Fruit fly (Drosophila melanogaster) whole organism, embryonic: ENCODE measurements around the gene CG31922.

Source experiments
- Atf-2 ChIP-seq: fragments of 200-800 bp; sonication (Bioruptor generic); optimal IDR thresholded peaks from 2 replicates; lab custom pipeline; 2016; ENCODE audit warnings: missing biosample characterization, missing genetic modification characterization
- BEAF-32 ChIP-seq: fragments of 200-800 bp; sonication (Bioruptor generic); optimal IDR thresholded peaks from 3 replicates; lab custom pipeline; 2017; ENCODE audit warnings: missing biosample characterization, missing genetic modification characterization, mild to moderate bottlenecking, moderate library complexity, missing genetic modification reagents
- CG10209 ChIP-seq: fragments of 200-800 bp; sonication (Bioruptor generic); optimal IDR thresholded peaks from 3 replicates; lab custom pipeline; 2017; ENCODE audit warnings: missing biosample characterization, mild to moderate bottlenecking, missing genetic modification characterization, missing genetic modification reagents
- CG12744 ChIP-seq: fragments of 200-800 bp; sonication (Bioruptor generic); optimal IDR thresholded peaks from 2 replicates; lab custom pipeline; 2016; ENCODE audit warnings: missing biosample characterization, missing genetic modification characterization
- CG13624 ChIP-seq: fragments of 200-800 bp; sonication (Bioruptor generic); optimal IDR thresholded peaks from 2 replicates; lab custom pipeline; 2016; ENCODE audit warnings: missing biosample characterization, missing genetic modification characterization
- CG14014 ChIP-seq: fragments of 200-800 bp; sonication (Bioruptor generic); IDR thresholded peaks from 2 replicates; pipeline ENCODE4 v1.3.6; 2022; ENCODE audit warnings: missing biosample characterization, missing genetic modification characterization
- CG14965 ChIP-seq: fragments of 200-800 bp; sonication (Bioruptor generic); optimal IDR thresholded peaks from 2 replicates; lab custom pipeline; 2016; ENCODE audit warnings: missing biosample characterization, missing genetic modification characterization, borderline replicate concordance
- CG15269 ChIP-seq: fragments of 200-800 bp; sonication (Bioruptor generic); optimal IDR thresholded peaks from 2 replicates; lab custom pipeline; 2018; ENCODE audit warnings: missing biosample characterization, mild to moderate bottlenecking, missing genetic modification characterization, moderate library complexity
- CG15514 ChIP-seq: fragments of 200-800 bp; sonication (Bioruptor generic); optimal IDR thresholded peaks from 3 replicates; lab custom pipeline; 2017; ENCODE audit warnings: missing biosample characterization, missing genetic modification characterization, mild to moderate bottlenecking, moderate library complexity, missing genetic modification reagents
- CG17802 ChIP-seq: fragments of 200-800 bp; sonication (Bioruptor generic); optimal IDR thresholded peaks from 2 replicates; lab custom pipeline; 2018; ENCODE audit warnings: missing biosample characterization, mild to moderate bottlenecking, missing genetic modification characterization, moderate library complexity
- CG18262 ChIP-seq: fragments of 200-800 bp; optimal IDR thresholded peaks from 3 replicates; lab custom pipeline; 2019; ENCODE audit warnings: missing biosample characterization, mild to moderate bottlenecking, missing genetic modification characterization, moderate library complexity
- CG18599 ChIP-seq: fragments of 200-800 bp; sonication (Bioruptor generic); optimal IDR thresholded peaks from 3 replicates; lab custom pipeline; 2017; ENCODE audit warnings: missing biosample characterization, missing genetic modification characterization, mild to moderate bottlenecking, moderate library complexity, missing genetic modification reagents
- CG2199 ChIP-seq: fragments of 200-800 bp; sonication (Bioruptor generic); IDR thresholded peaks from 3 replicates; pipeline ENCODE4 v1.3.6; 2022; ENCODE audit warnings: missing biosample characterization, missing genetic modification characterization
- CG31224 ChIP-seq: fragments of 200-800 bp; sonication (Bioruptor generic); IDR thresholded peaks from 2 replicates; pipeline ENCODE4 v1.3.6; 2022; ENCODE audit warnings: missing biosample characterization, missing genetic modification characterization
- CG31388 ChIP-seq: fragments of 200-800 bp; sonication (Bioruptor generic); optimal IDR thresholded peaks from 2 replicates; lab custom pipeline; 2016; ENCODE audit warnings: missing biosample characterization, missing genetic modification characterization
- CG3163 ChIP-seq: fragments of 200-800 bp; sonication (Bioruptor generic); optimal IDR thresholded peaks from 3 replicates; lab custom pipeline; 2016; ENCODE audit warnings: missing biosample characterization, missing genetic modification characterization
- CG32532 ChIP-seq: fragments of 200-800 bp; sonication (Bioruptor generic); IDR thresholded peaks from 2 replicates; pipeline ENCODE4 v1.3.6; 2022; ENCODE audit warnings: missing biosample characterization, missing genetic modification characterization
- CG4360 ChIP-seq: fragments of 200-800 bp; sonication (Bioruptor generic); IDR thresholded peaks from 2 replicates; pipeline ENCODE4 v1.3.6; 2022; ENCODE audit warnings: missing biosample characterization, missing genetic modification characterization
- CG4617 ChIP-seq: fragments of 200-800 bp; sonication (Bioruptor generic); optimal IDR thresholded peaks from 3 replicates; lab custom pipeline; 2016; ENCODE audit warnings: missing biosample characterization, missing genetic modification characterization, borderline replicate concordance
- CG6254 ChIP-seq: fragments of 200-800 bp; sonication (Bioruptor generic); optimal IDR thresholded peaks from 3 replicates; lab custom pipeline; 2017; ENCODE audit warnings: mild to moderate bottlenecking, missing biosample characterization, missing genetic modification reagents, missing genetic modification characterization
- CG7357 ChIP-seq: fragments of 200-800 bp; sonication (Bioruptor generic); IDR thresholded peaks from 3 replicates; pipeline ENCODE4 v1.3.6; 2022; ENCODE audit warnings: missing biosample characterization, missing genetic modification characterization
- CG7745 ChIP-seq: fragments of 200-800 bp; sonication (Bioruptor generic); optimal IDR thresholded peaks from 2 replicates; lab custom pipeline; 2018; ENCODE audit warnings: missing biosample characterization, mild to moderate bottlenecking, missing genetic modification characterization, moderate library complexity
- CG7786 ChIP-seq: fragments of 200-800 bp; sonication (Bioruptor generic); optimal IDR thresholded peaks from 2 replicates; lab custom pipeline; 2016; ENCODE audit warnings: missing biosample characterization, missing genetic modification characterization
- CG7928 ChIP-seq: fragments of 200-800 bp; sonication (Bioruptor generic); optimal IDR thresholded peaks from 2 replicates; lab custom pipeline; 2017; ENCODE audit warnings: missing biosample characterization, mild to moderate bottlenecking, missing genetic modification characterization
- CG8924 ChIP-seq: fragments of 200-800 bp; optimal IDR thresholded peaks from 3 replicates; lab custom pipeline; 2019; ENCODE audit warnings: missing biosample characterization, mild to moderate bottlenecking, missing genetic modification characterization, moderate library complexity
- D ChIP-seq, 2 experiments: fragments of 200-800 bp in 1 of 2; fragments of >200 bp in 1 of 2; sonication (Bioruptor generic) in 1 of 2; optimal IDR thresholded peaks; 2 replicates in 1 of 2; 3 replicates in 1 of 2; lab custom pipeline; 2017; ENCODE audit warnings: mild to moderate bottlenecking in 1 of 2, missing biosample characterization in 1 of 2, missing genetic modification characterization in 1 of 2, missing genetic modification reagents in 1 of 2
- Dbx ChIP-seq: fragments of 200-800 bp; sonication (Bioruptor generic); IDR thresholded peaks from 3 replicates; pipeline ENCODE4 v1.3.6; 2022; ENCODE audit warnings: missing biosample characterization, missing genetic modification characterization
- Dip3 ChIP-seq: fragments of 200-800 bp; sonication (Bioruptor generic); optimal IDR thresholded peaks from 3 replicates; lab custom pipeline; 2016; ENCODE audit warnings: missing biosample characterization, missing genetic modification characterization
- H2.0 ChIP-seq: fragments of 200-800 bp; sonication (Bioruptor generic); IDR thresholded peaks from 2 replicates; pipeline ENCODE4 v1.3.6; 2022; ENCODE audit warnings: missing biosample characterization, missing genetic modification characterization
- Hr51 ChIP-seq, 2 experiments: fragments of 200-800 bp; sonication (Bioruptor generic); optimal IDR thresholded peaks; 2 replicates in 1 of 2; 3 replicates in 1 of 2; lab custom pipeline; 2016 to 2018; ENCODE audit warnings: missing biosample characterization in 2 of 2, missing genetic modification characterization in 2 of 2, mild to moderate bottlenecking in 1 of 2, moderate library complexity in 1 of 2
- Nf-YA ChIP-seq: fragments of 200-800 bp; sonication (Bioruptor generic); IDR thresholded peaks from 2 replicates; pipeline ENCODE4 v1.3.6; 2022; ENCODE audit warnings: missing biosample characterization, missing genetic modification characterization
- Tbp ChIP-seq: fragments of >200 bp; optimal IDR thresholded peaks from 2 replicates; lab custom pipeline; 2018; ENCODE audit warnings: missing biosample characterization, missing genetic modification characterization
- Trl ChIP-seq, 3 experiments: fragments of >200 bp in 2 of 3; fragments of 200-800 bp in 1 of 3; sonication (Bioruptor generic) in 1 of 3; optimal IDR thresholded peaks; 2 replicates in 1 of 3; 3 replicates in 2 of 3; lab custom pipeline; 2016 to 2017; ENCODE audit warnings: missing biosample characterization in 1 of 3, missing genetic modification characterization in 1 of 3
- Xrp1 ChIP-seq: fragments of 200-800 bp; sonication (Bioruptor generic); IDR thresholded peaks from 2 replicates; pipeline ENCODE4 v1.3.6; 2022; ENCODE audit warnings: missing biosample characterization, missing genetic modification characterization
- al ChIP-seq: fragments of 200-800 bp; sonication (Bioruptor generic); IDR thresholded peaks from 2 replicates; pipeline ENCODE4 v1.3.6; 2022; ENCODE audit warnings: missing biosample characterization, missing genetic modification characterization
- cad ChIP-seq: fragments of >200 bp; optimal IDR thresholded peaks from 2 replicates; lab custom pipeline; 2017; ENCODE audit warnings: missing biosample characterization, missing genetic modification characterization
- chinmo ChIP-seq: fragments of 200-800 bp; sonication (Bioruptor generic); IDR thresholded peaks from 4 replicates; pipeline ENCODE4 v1.3.6; 2022; ENCODE audit warnings: missing biosample characterization, missing genetic modification characterization; ENCODE audit not compliant: partially characterized antibody
- crc ChIP-seq: fragments of 200-800 bp; sonication (Bioruptor generic); optimal IDR thresholded peaks from 2 replicates; lab custom pipeline; 2016; ENCODE audit warnings: missing biosample characterization, missing genetic modification characterization
- cwo ChIP-seq: fragments of 200-800 bp; sonication (Bioruptor generic); optimal IDR thresholded peaks from 3 replicates; lab custom pipeline; 2017; ENCODE audit warnings: missing biosample characterization, missing genetic modification characterization, mild to moderate bottlenecking, moderate library complexity, missing genetic modification reagents
- fd96Cb ChIP-seq: fragments of 200-800 bp; sonication (Bioruptor generic); optimal IDR thresholded peaks from 2 replicates; lab custom pipeline; 2018; ENCODE audit warnings: missing biosample characterization, mild to moderate bottlenecking, missing genetic modification characterization, moderate library complexity
- fu2 ChIP-seq: fragments of 200-800 bp; sonication (Bioruptor generic); optimal IDR thresholded peaks from 2 replicates; lab custom pipeline; 2016; ENCODE audit warnings: missing biosample characterization, missing genetic modification characterization
- gsb ChIP-seq: fragments of 200-800 bp; sonication (Bioruptor generic); IDR thresholded peaks from 2 replicates; pipeline ENCODE4 v1.3.6; 2022; ENCODE audit warnings: missing biosample characterization, missing genetic modification characterization
- lilli ChIP-seq: fragments of 200-800 bp; sonication (Bioruptor generic); optimal IDR thresholded peaks from 3 replicates; lab custom pipeline; 2016; ENCODE audit warnings: missing biosample characterization, missing genetic modification characterization
- repo ChIP-seq: fragments of 200-800 bp; sonication (Bioruptor generic); optimal IDR thresholded peaks from 2 replicates; lab custom pipeline; 2016; ENCODE audit warnings: missing biosample characterization, missing genetic modification characterization
- sd ChIP-seq: fragments of 200-800 bp; sonication (Bioruptor generic); optimal IDR thresholded peaks from 3 replicates; lab custom pipeline; 2018; ENCODE audit warnings: missing biosample characterization, mild to moderate bottlenecking, missing genetic modification characterization, moderate library complexity
- sob ChIP-seq: fragments of 200-800 bp; sonication (Bioruptor generic); IDR thresholded peaks from 2 replicates; pipeline ENCODE4 v1.3.6; 2022; ENCODE audit warnings: missing biosample characterization, missing genetic modification characterization
- ttk ChIP-seq: fragments of 200-800 bp; sonication (Bioruptor generic); IDR thresholded peaks from 2 replicates; pipeline ENCODE4 v2.1.2; 2022; ENCODE audit warnings: missing biosample characterization, missing genetic modification characterization
- unpg ChIP-seq: fragments of 200-800 bp; sonication (Bioruptor generic); optimal IDR thresholded peaks from 3 replicates; lab custom pipeline; 2018; ENCODE audit warnings: missing biosample characterization, mild to moderate bottlenecking, missing genetic modification characterization, moderate library complexity
- vfl ChIP-seq: fragments of 200-800 bp; sonication (Bioruptor generic); optimal IDR thresholded peaks from 2 replicates; lab custom pipeline; 2016; ENCODE audit warnings: missing biosample characterization, missing genetic modification characterization
- zen ChIP-seq: fragments of 200-800 bp; sonication (Bioruptor generic); optimal IDR thresholded peaks from 3 replicates; lab custom pipeline; 2018; ENCODE audit warnings: missing biosample characterization, mild to moderate bottlenecking, missing genetic modification characterization, moderate library complexity

CG31922 gene

DNA sequence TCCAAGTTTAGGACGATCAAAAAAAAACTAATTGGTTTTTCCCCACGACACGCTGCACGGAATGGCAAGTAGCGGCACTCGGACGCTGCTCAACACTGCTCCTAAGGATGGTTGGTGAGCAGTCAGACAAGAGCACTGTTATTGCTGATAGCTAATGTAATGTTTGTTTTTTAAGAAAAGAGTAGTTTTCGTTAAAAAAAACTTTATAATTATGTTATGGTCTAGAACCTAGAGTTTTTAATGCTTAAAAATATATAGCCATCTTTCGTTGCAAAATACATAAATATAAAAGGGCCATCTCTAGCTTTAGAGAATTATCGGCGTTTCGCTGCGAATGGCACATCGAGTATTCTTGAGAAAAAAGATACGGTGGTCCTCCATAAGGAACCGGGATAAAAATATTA, 2.7 kb downstream of the CG31922 start, which contains the start of the genes Charon and CG4887 (continued):
- peak; percentile 48 for TF ChIP-seq cwo (GFP tag; lab: Kevin White, UChicago)
- no peak for TF ChIP-seq sd (tag; lab: Kevin White, UChicago)
- peak; percentile 82 for TF ChIP-seq CG13624 (GFP tag; lab: Kevin White, UChicago)
- TF ChIP-seq CG32532 = peak; percentile 82
- TF ChIP-seq CG18262 (tag; lab: Kevin White, UChicago) = no peak
- TF ChIP-seq CG8924 = no peak
- peak; percentile 82 for TF ChIP-seq al
- peak; percentile 57; the same call in 2 of the 3 replicates for TF ChIP-seq CG7357 (GFP tag; lab: Robert Waterston, UW)
- peak; percentile 86 for TF ChIP-seq Xrp1 (GFP tag; lab: Robert Waterston, UW)
- peak; percentile 52; the same call in 1 of the 2 replicates for TF ChIP-seq Nf-YA (GFP tag; lab: Robert Waterston, UW)
- TF ChIP-seq CG12744 = peak; percentile 83
- TF ChIP-seq CG10209 = peak; percentile 75
- TF ChIP-seq Hr51 (GFP tag; optimal IDR thresholded peaks at IDR 0.05; lab: Kevin White, UChicago) = peak in 1 of 2 experiments; percentile 83
- no peak for TF ChIP-seq CG14965 (GFP tag; lab: Kevin White, UChicago)
- TF ChIP-seq BEAF-32 (GFP tag; lab: Kevin White, UChicago) = peak; percentile 84
- peak; percentile 93 for TF ChIP-seq lilli (GFP tag; lab: Kevin White, UChicago)
- TF ChIP-seq Tbp (GFP tag; lab: Kevin White, UChicago) = no peak
- TF ChIP-seq Dbx (GFP tag; lab: Robert Waterston, UW) = peak; percentile 89
- TF ChIP-seq Dip3 (GFP tag; lab: Kevin White, UChicago) = peak; percentile 91
- peak; percentile 53 for TF ChIP-seq CG7928 (GFP tag; lab: Kevin White, UChicago)
- TF ChIP-seq CG7745 (tag; lab: Kevin White, UChicago) = no peak
- no peak for TF ChIP-seq D (optimal IDR thresholded peaks at IDR 0.05; lab: Kevin White, UChicago)
- no peak for TF ChIP-seq D (GFP tag; optimal IDR thresholded peaks at IDR 0.05; lab: Kevin White, UChicago)
- peak; percentile 71 for TF ChIP-seq CG14014
- peak; percentile 65 for TF ChIP-seq fd96Cb
- TF ChIP-seq CG6254 = no peak
- peak; percentile 53 for TF ChIP-seq repo
- TF ChIP-seq CG7786 (GFP tag; lab: Kevin White, UChicago) = peak; percentile 88
- TF ChIP-seq CG2199 (GFP tag; lab: Robert Waterston, UW) = no peak
- TF ChIP-seq zen (tag; lab: Kevin White, UChicago) = peak; percentile 68
- peak; percentile 65 for TF ChIP-seq crc (GFP tag; lab: Kevin White, UChicago)
- TF ChIP-seq CG31388 (GFP tag; lab: Kevin White, UChicago) = peak; percentile 57
- TF ChIP-seq CG15514 (GFP tag; lab: Kevin White, UChicago) = peak; percentile 79
- TF ChIP-seq CG31224 (GFP tag; lab: Robert Waterston, UW) = peak; percentile 55; the same call in 1 of the 2 replicates
- peak; percentile 43 for TF ChIP-seq CG17802
- TF ChIP-seq CG4617 = peak; percentile 93
- TF ChIP-seq fu2 (GFP tag; lab: Kevin White, UChicago) = peak; percentile 87
- TF ChIP-seq unpg (GFP tag; lab: Kevin White, UChicago) = no peak
- peak; percentile 80 for TF ChIP-seq vfl
- peak; percentile 52 for TF ChIP-seq CG3163 (GFP tag; lab: Kevin White, UChicago)
- no peak for TF ChIP-seq cad
- TF ChIP-seq H2.0 = peak; percentile 56
- no peak for TF ChIP-seq CG4360 (GFP tag; lab: Robert Waterston, UW)
- peak; percentile 74 for TF ChIP-seq ttk
- peak; percentile 68 for TF ChIP-seq Atf-2 (GFP tag; lab: Kevin White, UChicago)
- peak; percentile 87 for TF ChIP-seq CG18599
- TF ChIP-seq CG15269 (tag; lab: Kevin White, UChicago) = no peak
- no peak for TF ChIP-seq chinmo (GFP tag; lab: Robert Waterston, UW)
- no peak for TF ChIP-seq gsb
- peak; percentile 89 for TF ChIP-seq sob (GFP tag; lab: Robert Waterston, UW)
- no peak for TF ChIP-seq Trl (optimal IDR thresholded peaks at IDR 0.05; lab: Kevin White, UChicago)
- TF ChIP-seq Trl (GFP tag; optimal IDR thresholded peaks at IDR 0.05; lab: Kevin White, UChicago) = peak; percentile 86
